Fruit fly (Drosophila melanogaster) whole organism, embryonic: Measurements from ENCODE around the gene CG7365.

ENCODE experiments used
- Awh ChIP-seq: fragments of 200-800 bp; sonication (Bioruptor generic); IDR thresholded peaks from 2 replicates; pipeline ENCODE4, ENCODE4 v1.3.6; 2022; ENCODE audit warnings: missing biosample characterization, missing genetic modification characterization
- Blimp-1 ChIP-seq: fragments of 200-800 bp; sonication (Bioruptor generic); optimal IDR thresholded peaks from 3 replicates; lab custom pipeline; 2018; ENCODE audit warnings: missing biosample characterization, missing genetic modification characterization, mild to moderate bottlenecking, moderate library complexity, missing genetic modification reagents
- CG10321 ChIP-seq: fragments of 200-800 bp; sonication (Bioruptor generic); IDR thresholded peaks from 2 replicates; pipeline ENCODE4 v1.3.6; 2022; ENCODE audit warnings: missing biosample characterization, missing genetic modification characterization
- CG11560 ChIP-seq: fragments of 200-800 bp; sonication (Bioruptor generic); IDR thresholded peaks from 3 replicates; pipeline ENCODE4 v1.3.6; 2022; ENCODE audit warnings: missing biosample characterization, missing genetic modification characterization
- CG12104 ChIP-seq: fragments of 200-800 bp; sonication (Bioruptor generic); optimal IDR thresholded peaks from 3 replicates; lab custom pipeline; 2016; ENCODE audit warnings: missing biosample characterization, missing genetic modification characterization
- CG12659 ChIP-seq: fragments of 200-800 bp; sonication (Bioruptor generic); optimal IDR thresholded peaks from 3 replicates; lab custom pipeline; 2017; ENCODE audit warnings: mild to moderate bottlenecking, missing biosample characterization, missing genetic modification reagents, missing genetic modification characterization
- CG12769 ChIP-seq: fragments of 200-800 bp; sonication (Bioruptor generic); optimal IDR thresholded peaks from 2 replicates; lab custom pipeline; 2019; ENCODE audit warnings: missing biosample characterization, mild to moderate bottlenecking, missing genetic modification characterization, moderate library complexity
- CG13894 ChIP-seq: fragments of 200-800 bp; sonication (Bioruptor generic); optimal IDR thresholded peaks from 3 replicates; lab custom pipeline; 2018; ENCODE audit warnings: missing biosample characterization, mild to moderate bottlenecking, missing genetic modification characterization, moderate library complexity
- CG17802 ChIP-seq: fragments of 200-800 bp; sonication (Bioruptor generic); optimal IDR thresholded peaks from 2 replicates; lab custom pipeline; 2018; ENCODE audit warnings: missing biosample characterization, mild to moderate bottlenecking, missing genetic modification characterization, moderate library complexity
- CG1832 ChIP-seq: fragments of 200-800 bp; sonication (Bioruptor generic); optimal IDR thresholded peaks from 2 replicates; lab custom pipeline; 2017; ENCODE audit warnings: missing biosample characterization, mild to moderate bottlenecking, missing genetic modification characterization, inconsistent platforms
- CG2129 ChIP-seq: fragments of 200-800 bp; sonication (Bioruptor generic); IDR thresholded peaks from 2 replicates; pipeline ENCODE4 v1.3.6; 2022; ENCODE audit warnings: missing biosample characterization, missing genetic modification characterization; ENCODE audit not compliant: partially characterized antibody
- CG2712 ChIP-seq: fragments of 200-800 bp; optimal IDR thresholded peaks from 3 replicates; lab custom pipeline; 2019; ENCODE audit warnings: missing biosample characterization, mild to moderate bottlenecking, missing genetic modification characterization, moderate library complexity
- CG30431 ChIP-seq: fragments of 200-800 bp; sonication (Bioruptor generic); optimal IDR thresholded peaks from 2 replicates; lab custom pipeline; 2017; ENCODE audit warnings: missing biosample characterization, missing genetic modification characterization
- CG32772 ChIP-seq: fragments of 200-800 bp; sonication (Bioruptor generic); IDR thresholded peaks from 2 replicates; pipeline ENCODE4 v1.3.6; 2022; ENCODE audit warnings: missing biosample characterization, missing genetic modification characterization
- CG34224 ChIP-seq: fragments of 200-800 bp; sonication (Bioruptor generic); IDR thresholded peaks from 3 replicates; pipeline ENCODE4 v1.3.6; 2022; ENCODE audit warnings: missing biosample characterization, missing genetic modification characterization; ENCODE audit not compliant: partially characterized antibody
- CG3726 ChIP-seq: fragments of 200-800 bp; sonication (Bioruptor generic); IDR thresholded peaks from 3 replicates; pipeline ENCODE4, ENCODE4 v1.3.6; 2022; ENCODE audit warnings: missing biosample characterization, missing genetic modification characterization
- CG3847 ChIP-seq: fragments of 200-800 bp; sonication (Bioruptor generic); IDR thresholded peaks from 2 replicates; pipeline ENCODE4 v1.3.6; 2022; ENCODE audit warnings: missing biosample characterization, missing genetic modification characterization
- CG4820 ChIP-seq: fragments of 200-800 bp; sonication (Bioruptor generic); optimal IDR thresholded peaks from 3 replicates; lab custom pipeline; 2016; ENCODE audit warnings: missing biosample characterization, missing genetic modification characterization
- CG5245 ChIP-seq: fragments of 200-800 bp; sonication (Bioruptor generic); optimal IDR thresholded peaks from 3 replicates; lab custom pipeline; 2016; ENCODE audit warnings: missing biosample characterization, missing genetic modification characterization
- CG6654 ChIP-seq: fragments of 200-800 bp; sonication (Bioruptor generic); optimal IDR thresholded peaks from 2 replicates; lab custom pipeline; 2017; ENCODE audit warnings: missing biosample characterization, mild to moderate bottlenecking, missing genetic modification characterization
- CG6689 ChIP-seq: fragments of 200-800 bp; sonication (Bioruptor generic); IDR thresholded peaks from 2 replicates; pipeline ENCODE4 v1.3.6; 2022; ENCODE audit warnings: missing biosample characterization, missing genetic modification characterization
- CG7786 ChIP-seq: fragments of 200-800 bp; sonication (Bioruptor generic); optimal IDR thresholded peaks from 2 replicates; lab custom pipeline; 2016; ENCODE audit warnings: missing biosample characterization, missing genetic modification characterization
- CG9437 ChIP-seq: fragments of 200-800 bp; sonication (Bioruptor generic); optimal IDR thresholded peaks from 2 replicates; lab custom pipeline; 2018; ENCODE audit warnings: missing biosample characterization, mild to moderate bottlenecking, missing genetic modification characterization
- CG9609 ChIP-seq: fragments of 200-800 bp; sonication (Bioruptor generic); optimal IDR thresholded peaks from 3 replicates; lab custom pipeline; 2016; ENCODE audit warnings: missing biosample characterization, missing genetic modification characterization
- D ChIP-seq, 2 experiments: fragments of 200-800 bp in 1 of 2; fragments of >200 bp in 1 of 2; sonication (Bioruptor generic) in 1 of 2; optimal IDR thresholded peaks; 2 replicates in 1 of 2; 3 replicates in 1 of 2; lab custom pipeline; 2017; ENCODE audit warnings: mild to moderate bottlenecking in 1 of 2, missing biosample characterization in 1 of 2, missing genetic modification characterization in 1 of 2, missing genetic modification reagents in 1 of 2
- Ets65A ChIP-seq: fragments of 200-800 bp; sonication (Bioruptor generic); peaks from one replicate; lab custom pipeline; 2016; ENCODE audit warnings: missing biosample characterization, missing genetic modification characterization
- Gsc ChIP-seq: fragments of 200-800 bp; sonication (Bioruptor generic); IDR thresholded peaks from 2 replicates; pipeline ENCODE4 v1.3.6; 2022; ENCODE audit warnings: missing biosample characterization, missing genetic modification characterization
- H15 ChIP-seq: fragments of 200-800 bp; sonication (Bioruptor generic); IDR thresholded peaks from 3 replicates; pipeline ENCODE4 v1.3.6; 2022; ENCODE audit warnings: missing biosample characterization, missing genetic modification characterization
- HLH4C ChIP-seq: fragments of 200-800 bp; sonication (Bioruptor generic); IDR thresholded peaks from 3 replicates; pipeline ENCODE4 v1.3.6; 2022; ENCODE audit warnings: missing biosample characterization, missing genetic modification characterization; ENCODE audit not compliant: partially characterized antibody
- Hr39 ChIP-seq: fragments of >200 bp; optimal IDR thresholded peaks from 2 replicates; lab custom pipeline; 2017
- Med ChIP-seq: fragments of 200-800 bp; sonication (Bioruptor generic); peaks from one replicate; lab custom pipeline; 2016; ENCODE audit warnings: missing biosample characterization, missing genetic modification characterization, mild to moderate bottlenecking, inconsistent platforms, moderate library complexity
- Meics ChIP-seq: fragments of 200-800 bp; sonication (Bioruptor generic); optimal IDR thresholded peaks from 2 replicates; lab custom pipeline; 2017; ENCODE audit warnings: missing biosample characterization, mild to moderate bottlenecking, missing genetic modification characterization
- Mes4 ChIP-seq: fragments of 200-800 bp; sonication (Bioruptor generic); optimal IDR thresholded peaks from 2 replicates; lab custom pipeline; 2016; ENCODE audit warnings: missing biosample characterization, missing genetic modification characterization
- Myb ChIP-seq: fragments of 200-800 bp; sonication (Bioruptor generic); optimal IDR thresholded peaks from 2 replicates; lab custom pipeline; 2016; ENCODE audit warnings: missing biosample characterization, missing genetic modification characterization
- Ssrp ChIP-seq: fragments of 200-800 bp; sonication (Bioruptor generic); optimal IDR thresholded peaks from 2 replicates; lab custom pipeline; 2018; ENCODE audit warnings: missing biosample characterization, mild to moderate bottlenecking, missing genetic modification characterization, moderate library complexity
- Trl ChIP-seq, 3 experiments: fragments of >200 bp in 2 of 3; fragments of 200-800 bp in 1 of 3; sonication (Bioruptor generic) in 1 of 3; optimal IDR thresholded peaks; 2 replicates in 1 of 3; 3 replicates in 2 of 3; lab custom pipeline; 2016 to 2017; ENCODE audit warnings: missing biosample characterization in 1 of 3, missing genetic modification characterization in 1 of 3
- amos ChIP-seq: fragments of 200-800 bp; sonication (Bioruptor generic); IDR thresholded peaks from 2 replicates; pipeline ENCODE4 v1.3.6; 2022; ENCODE audit warnings: missing biosample characterization, missing genetic modification characterization; ENCODE audit not compliant: partially characterized antibody
- az2 ChIP-seq: fragments of 200-800 bp; sonication (Bioruptor generic); optimal IDR thresholded peaks from 3 replicates; lab custom pipeline; 2016; ENCODE audit warnings: missing biosample characterization, missing genetic modification characterization
- cas ChIP-seq: fragments of 200-800 bp; sonication (Bioruptor generic); IDR thresholded peaks from 2 replicates; pipeline ENCODE4 v1.3.6; 2022; ENCODE audit warnings: missing biosample characterization, missing genetic modification characterization
- cg ChIP-seq: fragments of 200-800 bp; sonication (Bioruptor generic); optimal IDR thresholded peaks from 3 replicates; lab custom pipeline; 2019; ENCODE audit warnings: missing biosample characterization, mild to moderate bottlenecking, missing genetic modification characterization, moderate library complexity
- crol ChIP-seq: fragments of 200-800 bp; sonication (Bioruptor generic); IDR thresholded peaks from 2 replicates; pipeline ENCODE4 v1.3.6; 2022; ENCODE audit warnings: missing biosample characterization, missing genetic modification characterization
- grn ChIP-seq: fragments of 200-800 bp; sonication (Bioruptor generic); optimal IDR thresholded peaks from 3 replicates; lab custom pipeline; 2017; ENCODE audit warnings: missing biosample characterization, missing genetic modification characterization
- ham ChIP-seq: fragments of 200-800 bp; sonication (Bioruptor generic); IDR thresholded peaks from 2 replicates; pipeline ENCODE4 v1.3.6; 2022; ENCODE audit warnings: missing biosample characterization, missing genetic modification characterization
- inv ChIP-seq: fragments of 200-800 bp; sonication (Bioruptor generic); IDR thresholded peaks from 2 replicates; pipeline ENCODE4 v1.3.6; 2022; ENCODE audit warnings: missing biosample characterization, missing genetic modification characterization; ENCODE audit not compliant: partially characterized antibody
- jing ChIP-seq: fragments of 200-800 bp; sonication (Bioruptor generic); optimal IDR thresholded peaks from 2 replicates; lab custom pipeline; 2018; ENCODE audit warnings: missing biosample characterization, mild to moderate bottlenecking, missing genetic modification characterization
- kay ChIP-seq: fragments of 200-800 bp; sonication (Bioruptor generic); optimal IDR thresholded peaks from 2 replicates; lab custom pipeline; 2016; ENCODE audit warnings: missing biosample characterization, missing genetic modification characterization
- kni ChIP-seq: fragments of 200-800 bp; sonication (Bioruptor generic); optimal IDR thresholded peaks from 3 replicates; lab custom pipeline; 2017; ENCODE audit warnings: mild to moderate bottlenecking, missing biosample characterization, missing genetic modification reagents, missing genetic modification characterization
- onecut ChIP-seq: fragments of 200-800 bp; sonication (Bioruptor generic); IDR thresholded peaks from 2 replicates; pipeline ENCODE4 v1.3.6; 2022; ENCODE audit warnings: missing biosample characterization, missing genetic modification characterization
- seq ChIP-seq: fragments of 200-800 bp; sonication (Bioruptor generic); IDR thresholded peaks from 2 replicates; pipeline ENCODE4 v1.3.6; 2022; ENCODE audit warnings: missing biosample characterization, missing genetic modification characterization
- sna ChIP-seq: fragments of 200-800 bp; sonication (Bioruptor generic); IDR thresholded peaks from 2 replicates; pipeline ENCODE4 v1.3.6; 2022; ENCODE audit warnings: missing biosample characterization, missing genetic modification characterization; ENCODE audit not compliant: partially characterized antibody
- tap ChIP-seq: fragments of 200-800 bp; optimal IDR thresholded peaks from 3 replicates; lab custom pipeline; 2019; ENCODE audit warnings: missing biosample characterization, mild to moderate bottlenecking, missing genetic modification characterization, moderate library complexity

CG7365 gene

DNA sequence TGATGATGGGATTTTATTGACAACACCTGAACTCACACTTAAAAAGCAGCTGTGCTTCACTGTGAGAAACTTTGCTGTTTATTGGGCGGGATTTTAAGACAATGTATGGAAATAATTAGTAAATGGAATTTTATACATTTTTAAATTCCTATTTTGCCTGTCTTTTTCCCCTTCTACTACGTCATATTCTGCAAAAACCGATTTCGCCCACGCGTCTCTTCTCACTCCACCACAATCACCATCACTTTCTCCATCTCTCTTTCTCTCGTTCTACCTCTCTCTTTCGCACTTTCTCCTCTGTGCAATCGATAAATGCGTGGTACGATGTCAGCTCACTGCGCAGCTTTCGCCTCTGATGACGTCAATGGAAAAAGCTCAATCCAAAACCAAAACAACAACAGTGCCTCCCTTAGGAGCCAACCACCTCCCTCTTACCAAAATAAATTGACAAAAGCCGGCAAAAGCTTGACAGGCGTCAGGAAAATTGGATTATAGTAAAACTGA, 22.6 kb downstream of the CG7365 start (continued):
- no peak for TF ChIP-seq HLH4C (GFP tag; lab: Robert Waterston, UW)
- TF ChIP-seq CG34224 (GFP tag; lab: Robert Waterston, UW) = no peak
- no peak for TF ChIP-seq Ets65A (GFP tag; lab: Kevin White, UChicago)
- TF ChIP-seq CG1832 (GFP tag; lab: Kevin White, UChicago) = peak; percentile 50
- no peak for TF ChIP-seq CG6654 (GFP tag; lab: Kevin White, UChicago)
- TF ChIP-seq tap (tag; lab: Kevin White, UChicago) = no peak
- no peak for TF ChIP-seq CG3847 (GFP tag; lab: Robert Waterston, UW)
- no peak for TF ChIP-seq kni (GFP tag; lab: Kevin White, UChicago)
- peak; percentile 99 for TF ChIP-seq onecut (GFP tag; lab: Robert Waterston, UW)
- TF ChIP-seq cas (GFP tag; lab: Robert Waterston, UW) = no peak
- no peak for TF ChIP-seq az2 (GFP tag; lab: Kevin White, UChicago)
- TF ChIP-seq CG11560 (tag; lab: Robert Waterston, UW) = no peak
- TF ChIP-seq CG9609 (GFP tag; lab: Kevin White, UChicago) = no peak
- TF ChIP-seq kay (GFP tag; lab: Kevin White, UChicago) = no peak
- peak; percentile 52 for TF ChIP-seq cg
- TF ChIP-seq Ssrp (tag; lab: Kevin White, UChicago) = no peak
- no peak for TF ChIP-seq CG17802 (tag; lab: Kevin White, UChicago)
- TF ChIP-seq CG5245 = no peak
- no peak for TF ChIP-seq CG2129
- no peak for TF ChIP-seq CG4820 (GFP tag; lab: Kevin White, UChicago)
- TF ChIP-seq CG7786 (GFP tag; lab: Kevin White, UChicago) = no peak
- TF ChIP-seq grn (GFP tag; lab: Kevin White, UChicago) = no peak
- TF ChIP-seq Mes4 (GFP tag; lab: Kevin White, UChicago) = no peak
- peak; percentile 41 for TF ChIP-seq CG12769 (tag; lab: Kevin White, UChicago)
- TF ChIP-seq CG12659 (GFP tag; lab: Kevin White, UChicago) = no peak
- no peak for TF ChIP-seq CG13894
- TF ChIP-seq Gsc (GFP tag; lab: Robert Waterston, UW) = no peak
- no peak for TF ChIP-seq CG3726 (GFP tag; lab: Robert Waterston, UW)
- TF ChIP-seq CG10321 (GFP tag; lab: Robert Waterston, UW) = peak; percentile 25; the same call in 1 of the 2 replicates
- TF ChIP-seq Med (GFP tag; lab: Kevin White, UChicago) = no peak
- TF ChIP-seq sna = no peak
- TF ChIP-seq H15 (GFP tag; lab: Robert Waterston, UW) = no peak
- TF ChIP-seq D (optimal IDR thresholded peaks at IDR 0.05; lab: Kevin White, UChicago) = no peak
- TF ChIP-seq D (GFP tag; optimal IDR thresholded peaks at IDR 0.05; lab: Kevin White, UChicago) = no peak
- TF ChIP-seq CG2712 = no peak
- peak; percentile 3 for TF ChIP-seq Blimp-1 (GFP tag; lab: Kevin White, UChicago)
- TF ChIP-seq Awh (GFP tag; lab: Robert Waterston, UW) = no peak
- TF ChIP-seq Meics (GFP tag; lab: Kevin White, UChicago) = no peak
- TF ChIP-seq inv (GFP tag; lab: Robert Waterston, UW) = no peak
- no peak for TF ChIP-seq ham
- no peak for TF ChIP-seq CG12104 (GFP tag; lab: Kevin White, UChicago)
- no peak for TF ChIP-seq CG9437 (GFP tag; lab: Kevin White, UChicago)
- TF ChIP-seq Hr39 (lab: Kevin White, UChicago) = no peak
- no peak for TF ChIP-seq Myb (GFP tag; lab: Kevin White, UChicago)
- no peak for TF ChIP-seq CG30431 (GFP tag; lab: Kevin White, UChicago)
- no peak for TF ChIP-seq Trl (optimal IDR thresholded peaks at IDR 0.05; lab: Kevin White, UChicago)
- TF ChIP-seq Trl (GFP tag; optimal IDR thresholded peaks at IDR 0.05; lab: Kevin White, UChicago) = no peak
- TF ChIP-seq CG6689 (GFP tag; lab: Robert Waterston, UW) = no peak
- TF ChIP-seq crol (GFP tag; lab: Robert Waterston, UW) = no peak
- no peak for TF ChIP-seq amos (GFP tag; lab: Robert Waterston, UW)
- TF ChIP-seq CG32772 (GFP tag; lab: Robert Waterston, UW) = no peak
- no peak for TF ChIP-seq seq (GFP tag; lab: Robert Waterston, UW)
- no peak for TF ChIP-seq jing (GFP tag; lab: Kevin White, UChicago)
